Worm (Caenorhabditis elegans): ENCODE results near the gene grd-13.
A peak's percentile ranks its signal among the peaks of the same experiment; 100 is the strongest.

grd-13 gene

DNA sequence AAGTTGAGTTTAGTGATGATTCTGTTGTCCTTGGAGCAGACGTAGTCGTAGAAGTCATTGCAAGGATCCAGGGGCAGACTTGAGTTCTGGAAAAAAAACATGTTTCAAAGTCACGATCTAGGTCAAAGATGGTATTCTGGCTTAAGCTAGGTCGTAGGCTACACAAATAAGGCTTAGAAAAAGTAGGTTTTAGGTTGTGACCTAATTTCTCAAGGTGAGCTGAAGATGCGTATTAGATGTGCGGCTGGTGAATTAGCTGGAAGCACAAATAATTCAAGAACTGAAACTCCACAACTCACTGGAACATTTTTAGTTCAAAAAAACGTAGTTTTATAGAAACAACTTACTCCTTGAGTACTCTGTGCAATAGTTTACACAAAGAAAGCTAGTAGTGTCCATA is 6.0 kb downstream of the grd-13 start, which contains the start of gene F09D12.2:
Gene F09D12.2, minus strand, starts transcription at position 101 of the 400 bp plus-strand sequence.
- TF ChIP-seq B0310.2 (tag; optimal IDR thresholded peaks at IDR 0.05) (no peak), scrt-1 (GFP tag; IDR thresholded peaks at IDR 0.05) (no peak), ama-1 (optimal IDR thresholded peaks at IDR 0.05) (no peak), ceh-36 (tag; optimal IDR thresholded peaks at IDR 0.05) (no peak), hmbx-1 (tag; optimal IDR thresholded peaks at IDR 0.05) (no peak), tbx-37 (GFP tag; conservative IDR thresholded peaks at IDR 0.05) (no peak), tbx-11 (GFP tag; IDR thresholded peaks at IDR 0.05) (no peak), hmg-4 (GFP tag; optimal IDR thresholded peaks at IDR 0.05) (no peak), flt-1 (GFP tag; IDR thresholded peaks at IDR 0.05) (no peak)

ce11 chrIV:3444614-3445013 is 6.5 kb downstream of the grd-13 start, which contains the start of gene F58E2.5:
TSS of gene F58E2.5 (plus strand) at chrIV:3444914.
- TF ChIP-seq B0310.2 (tag; optimal IDR thresholded peaks at IDR 0.05) = no peak
- no peak for TF ChIP-seq ama-1 (optimal IDR thresholded peaks at IDR 0.05)
- TF ChIP-seq hmbx-1 (tag; optimal IDR thresholded peaks at IDR 0.05) = no peak
- no peak for TF ChIP-seq hnd-1 (tag; optimal IDR thresholded peaks at IDR 0.05)
- no peak for TF ChIP-seq tbx-37 (GFP tag; conservative IDR thresholded peaks at IDR 0.05)

DNA sequence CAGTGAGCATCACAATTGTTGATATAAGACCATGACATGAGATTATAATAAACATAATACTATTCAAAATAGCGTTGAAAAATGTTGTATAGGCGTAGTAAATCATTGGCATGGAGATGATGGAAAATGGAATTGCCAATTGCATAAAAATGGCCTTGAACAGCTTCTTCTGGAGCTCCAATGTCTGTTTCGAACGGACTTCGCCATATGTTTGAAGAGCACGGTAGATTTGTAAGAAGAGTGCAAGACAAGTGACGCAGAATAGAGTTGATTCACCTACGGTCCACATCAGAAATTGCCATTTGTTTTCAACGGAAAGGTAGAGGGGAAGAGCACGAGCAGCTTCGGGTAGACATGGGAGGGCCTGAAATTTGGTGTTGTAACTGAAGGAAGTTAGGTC is 9.2 kb downstream of the grd-13 start:
- TF ChIP-seq F13C5.2 (tag; optimal IDR thresholded peaks at IDR 0.05) (no peak), sea-1 (GFP tag; conservative IDR thresholded peaks at IDR 0.05) (no peak), aly-1 (tag; optimal IDR thresholded peaks at IDR 0.05) (no peak), ama-1 (optimal IDR thresholded peaks at IDR 0.05) (no peak), tra-4 (tag; optimal IDR thresholded peaks at IDR 0.05) (no peak), hmg-4 (GFP tag; optimal IDR thresholded peaks at IDR 0.05) (no peak), B0310.2 (tag; optimal IDR thresholded peaks at IDR 0.05) (no peak), hnd-1 (tag; optimal IDR thresholded peaks at IDR 0.05) (no peak), ceh-36 (tag; optimal IDR thresholded peaks at IDR 0.05) (no peak)

DNA sequence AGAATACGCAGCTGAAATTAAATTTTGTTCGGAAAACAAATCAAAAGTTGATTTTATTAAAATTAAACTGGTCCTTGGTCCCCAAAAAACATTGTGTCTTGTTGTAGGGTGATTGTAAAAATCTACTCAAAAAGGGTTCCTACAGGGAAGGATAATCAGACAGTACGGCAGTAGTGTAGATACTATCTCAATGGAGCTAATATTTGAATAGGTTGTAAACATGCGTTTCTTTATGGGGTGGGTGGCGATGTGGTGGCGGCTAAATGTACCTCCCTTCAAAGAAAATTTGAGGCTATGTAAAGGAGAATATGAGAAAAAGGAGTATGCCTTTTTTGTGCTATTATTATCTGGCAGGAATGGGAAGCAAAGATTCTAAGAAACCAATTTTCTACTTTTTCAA is 14.4 kb downstream of the grd-13 start:
- no peak for TF ChIP-seq tra-4 (tag; optimal IDR thresholded peaks at IDR 0.05)
- TF ChIP-seq hmbx-1 (tag; optimal IDR thresholded peaks at IDR 0.05) = no peak
- TF ChIP-seq B0310.2 (tag; optimal IDR thresholded peaks at IDR 0.05) = no peak
- TF ChIP-seq ama-1 (optimal IDR thresholded peaks at IDR 0.05) = no peak
- TF ChIP-seq flt-1 (GFP tag; IDR thresholded peaks at IDR 0.05) = no peak
- TF ChIP-seq tbx-11 (GFP tag; IDR thresholded peaks at IDR 0.05) = no peak
- TF ChIP-seq tbx-37 (GFP tag; conservative IDR thresholded peaks at IDR 0.05) = no peak
- no peak for TF ChIP-seq scrt-1 (GFP tag; IDR thresholded peaks at IDR 0.05)
- no peak for TF ChIP-seq ets-7 (tag; optimal IDR thresholded peaks at IDR 0.05)
- no peak for TF ChIP-seq hnd-1 (tag; optimal IDR thresholded peaks at IDR 0.05)
- TF ChIP-seq F13C5.2 (tag; optimal IDR thresholded peaks at IDR 0.05) = no peak
- no peak for TF ChIP-seq aly-1 (tag; optimal IDR thresholded peaks at IDR 0.05)
- no peak for TF ChIP-seq pes-1 (GFP tag; IDR thresholded peaks at IDR 0.05)
- no peak for TF ChIP-seq ceh-36 (tag; optimal IDR thresholded peaks at IDR 0.05)
- TF ChIP-seq hmg-4 (GFP tag; optimal IDR thresholded peaks at IDR 0.05) = no peak
- TF ChIP-seq ceh-13 (GFP tag; optimal IDR thresholded peaks at IDR 0.05) = no peak
- no peak for TF ChIP-seq sea-1 (GFP tag; conservative IDR thresholded peaks at IDR 0.05)

ce11 chrIV:3453346-3453745 is 15.2 kb downstream of the grd-13 start, which contains the start of gene srz-23:
TSS of gene srz-23 (plus strand) at chrIV:3453608.
- no peak for TF ChIP-seq ceh-13 (GFP tag; optimal IDR thresholded peaks at IDR 0.05)
- no peak for TF ChIP-seq ets-7 (tag; optimal IDR thresholded peaks at IDR 0.05)
- no peak for TF ChIP-seq tbx-11 (GFP tag; IDR thresholded peaks at IDR 0.05)
- TF ChIP-seq ceh-36 (tag; optimal IDR thresholded peaks at IDR 0.05) = no peak
- no peak for TF ChIP-seq flt-1 (GFP tag; IDR thresholded peaks at IDR 0.05)
- TF ChIP-seq tbx-37 (GFP tag; conservative IDR thresholded peaks at IDR 0.05) = no peak
- no peak for TF ChIP-seq pes-1 (GFP tag; IDR thresholded peaks at IDR 0.05)
- TF ChIP-seq ama-1 (optimal IDR thresholded peaks at IDR 0.05) = no peak
- no peak for TF ChIP-seq scrt-1 (GFP tag; IDR thresholded peaks at IDR 0.05)
- TF ChIP-seq B0310.2 (tag; optimal IDR thresholded peaks at IDR 0.05) = no peak
- TF ChIP-seq sea-1 (GFP tag; conservative IDR thresholded peaks at IDR 0.05) = no peak
- TF ChIP-seq aly-1 (tag; optimal IDR thresholded peaks at IDR 0.05) = no peak
- TF ChIP-seq hmg-4 (GFP tag; optimal IDR thresholded peaks at IDR 0.05) = no peak
- TF ChIP-seq hmbx-1 (tag; optimal IDR thresholded peaks at IDR 0.05) = no peak

- peak; percentile 94 for TF ChIP-seq ceh-36 (tag; optimal IDR thresholded peaks at IDR 0.05)
Observed at ce11 chrIV:3455437-3455836, 17.3 kb downstream of the grd-13 start.

- no peak for TF ChIP-seq hmg-4 (GFP tag; optimal IDR thresholded peaks at IDR 0.05)
- no peak for TF ChIP-seq tra-4 (tag; optimal IDR thresholded peaks at IDR 0.05)
- TF ChIP-seq F13C5.2 (tag; optimal IDR thresholded peaks at IDR 0.05) = no peak
- no peak for TF ChIP-seq ceh-36 (tag; optimal IDR thresholded peaks at IDR 0.05)
- no peak for TF ChIP-seq tbx-37 (GFP tag; conservative IDR thresholded peaks at IDR 0.05)
- no peak for TF ChIP-seq pes-1 (GFP tag; IDR thresholded peaks at IDR 0.05)
Observed at ce11 chrIV:3463254-3463653, 25.1 kb downstream of the grd-13 start, which contains the start of gene F58E2.4. TSS of gene F58E2.4 (plus strand) at chrIV:3463387.

DNA sequence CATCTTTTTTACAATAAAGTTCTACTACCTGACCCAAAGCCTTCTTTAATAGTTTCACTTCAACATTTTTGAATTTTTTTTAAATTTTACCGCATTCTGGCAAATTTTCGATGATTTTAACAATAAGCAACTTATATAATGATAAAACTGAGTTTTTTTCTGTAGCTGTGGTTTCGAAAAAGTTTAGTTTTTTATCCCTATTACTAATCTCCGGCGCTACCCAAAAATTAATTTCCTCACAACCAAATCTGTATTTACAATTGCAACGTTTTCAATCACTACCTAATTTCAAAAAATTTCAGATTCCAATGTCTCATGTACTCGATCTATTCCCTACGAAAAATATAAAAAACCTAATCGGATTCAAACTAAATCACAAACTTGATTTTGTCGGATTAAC is 29.0 kb downstream of the grd-13 start, which contains the start of gene F58E2.3:
Gene F58E2.3, plus strand, starts transcription at position 301 of the 400 bp plus-strand sequence.
- TF ChIP-seq flt-1 (GFP tag; IDR thresholded peaks at IDR 0.05) (no peak), tbx-37 (GFP tag; conservative IDR thresholded peaks at IDR 0.05) (no peak), sea-1 (GFP tag; conservative IDR thresholded peaks at IDR 0.05) (no peak), ets-7 (tag; optimal IDR thresholded peaks at IDR 0.05) (no peak), tra-4 (tag; optimal IDR thresholded peaks at IDR 0.05) (no peak), scrt-1 (GFP tag; IDR thresholded peaks at IDR 0.05) (no peak), pes-1 (GFP tag; IDR thresholded peaks at IDR 0.05) (no peak), hmbx-1 (tag; optimal IDR thresholded peaks at IDR 0.05) (no peak), B0310.2 (tag; optimal IDR thresholded peaks at IDR 0.05) (no peak), aly-1 (tag; optimal IDR thresholded peaks at IDR 0.05) (no peak), ceh-13 (GFP tag; optimal IDR thresholded peaks at IDR 0.05) (no peak), hnd-1 (tag; optimal IDR thresholded peaks at IDR 0.05) (no peak), ceh-36 (tag; optimal IDR thresholded peaks at IDR 0.05) (no peak), ama-1 (optimal IDR thresholded peaks at IDR 0.05) (no peak), tbx-11 (GFP tag; IDR thresholded peaks at IDR 0.05) (no peak), F13C5.2 (tag; optimal IDR thresholded peaks at IDR 0.05) (no peak), hmg-4 (GFP tag; optimal IDR thresholded peaks at IDR 0.05) (no peak)

Data from whole organism, early embryonic.